Worm (Caenorhabditis elegans) whole organism, L4 larva: ENCODE measurements around the gene tiar-1.

Source experiments
- D1046.2 ChIP-seq: fragments of 200-800 bp; sonication (Bioruptor generic); IDR thresholded peaks from 2 replicates; pipeline ENCODE4 v1.3.6; 2022; ENCODE audit warnings: missing genetic modification characterization, missing compliant biosample characterization
- F44E2.7 ChIP-seq: fragments of 200-800 bp; sonication (Bioruptor generic); IDR thresholded peaks from 2 replicates; pipeline ENCODE4 v2.1.2; 2022; ENCODE audit warnings: missing genetic modification characterization, missing compliant biosample characterization
- F49E8.2 ChIP-seq: sonication (generic microtip); optimal IDR thresholded peaks from 2 replicates; lab custom pipeline; 2016; ENCODE audit warnings: missing compliant biosample characterization, mild to moderate bottlenecking, missing genetic modification characterization, borderline replicate concordance
- T20F7.1 ChIP-seq: fragments of 200-800 bp; sonication (Bioruptor generic); optimal IDR thresholded peaks from 2 replicates; lab custom pipeline; 2018; ENCODE audit warnings: mild to moderate bottlenecking, missing genetic modification characterization, missing compliant biosample characterization
- Y48G9A.11 ChIP-seq: fragments of 200-800 bp; sonication (Bioruptor generic); IDR thresholded peaks from 2 replicates; pipeline ENCODE4 v1.3.6; 2022; ENCODE audit warnings: missing genetic modification reagents, missing genetic modification characterization, missing compliant biosample characterization
- Y75B8A.6 ChIP-seq: fragments of 200-800 bp; sonication (Bioruptor generic); IDR thresholded peaks from 2 replicates; pipeline ENCODE4 v1.3.6; 2022; ENCODE audit warnings: missing genetic modification reagents, missing genetic modification characterization, missing compliant biosample characterization
- aha-1 ChIP-seq: fragments of 150-350 bp; peaks from one replicate; lab custom pipeline; 2014; ENCODE audit warnings: missing biosample characterization, missing genetic modification characterization
- aly-2 ChIP-seq: sonication (generic microtip); optimal IDR thresholded peaks from 2 replicates; lab custom pipeline; 2018; ENCODE audit warnings: missing biosample characterization, missing genetic modification characterization
- ama-1 ChIP-seq: fragments of 150-350 bp; optimal IDR thresholded peaks from 2 replicates; lab custom pipeline; 2014; ENCODE audit warnings: inconsistent platforms, mixed read lengths
- arid-1 ChIP-seq: fragments of 200-800 bp; sonication (Bioruptor generic); conservative IDR thresholded peaks from 2 replicates; pipeline ENCODE4 v1.3.6; 2022; ENCODE audit warnings: missing genetic modification reagents, missing genetic modification characterization, missing compliant biosample characterization
- attf-4 ChIP-seq: sonication (generic microtip); optimal IDR thresholded peaks from 3 replicates; lab custom pipeline; 2017; ENCODE audit warnings: missing biosample characterization, missing genetic modification characterization
- ceh-20 ChIP-seq: fragments of 200-800 bp; sonication (Bioruptor generic); IDR thresholded peaks from 2 replicates; pipeline ENCODE4 v1.3.6; 2022; ENCODE audit warnings: missing genetic modification reagents, missing genetic modification characterization, missing compliant biosample characterization
- ceh-62 ChIP-seq: sonication (generic microtip); optimal IDR thresholded peaks from 2 replicates; lab custom pipeline; 2017; ENCODE audit warnings: missing biosample characterization, missing genetic modification characterization
- ces-1 ChIP-seq: fragments of 150-350 bp; sonication (generic microtip); optimal IDR thresholded peaks from 4 replicates; lab custom pipeline; 2014; ENCODE audit warnings: missing biosample characterization, missing genetic modification reagents, missing genetic modification characterization
- ctbp-1 ChIP-seq: fragments of 200-800 bp; sonication (Bioruptor generic); IDR thresholded peaks from 2 replicates; pipeline ENCODE4 v1.3.6; 2022; ENCODE audit warnings: missing genetic modification reagents, missing genetic modification characterization, missing compliant biosample characterization
- daf-16 ChIP-seq, 3 experiments: sonication (generic microtip); optimal IDR thresholded peaks; 2 replicates each; lab custom pipeline; 2016 to 2017; ENCODE audit warnings: missing genetic modification characterization in 3 of 3, missing genetic modification reagents in 3 of 3, mild to moderate bottlenecking in 2 of 3, missing compliant biosample characterization in 2 of 3, missing biosample characterization in 1 of 3, moderate library complexity in 1 of 3
- daf-19 ChIP-seq: fragments of 200-800 bp; sonication (Bioruptor generic); conservative IDR thresholded peaks from 2 replicates; pipeline ENCODE4 v1.3.6; 2022; ENCODE audit warnings: missing genetic modification characterization, missing compliant biosample characterization
- fkh-10 ChIP-seq: fragments of 150-350 bp; optimal IDR thresholded peaks from 2 replicates; lab custom pipeline; 2014; ENCODE audit warnings: missing biosample characterization, missing genetic modification reagents, missing genetic modification characterization
- hlh-30 ChIP-seq: sonication (generic microtip); optimal IDR thresholded peaks from 2 replicates; lab custom pipeline; 2017; ENCODE audit warnings: antibody characterized with exemption, mild to moderate bottlenecking, missing genetic modification characterization, missing compliant biosample characterization; ENCODE audit not compliant: insufficient read depth
- hmg-1.1 ChIP-seq: fragments of 200-800 bp; sonication (Bioruptor generic); IDR thresholded peaks from 2 replicates; pipeline ENCODE4 v1.3.6; 2022; ENCODE audit warnings: missing genetic modification reagents, missing genetic modification characterization, missing compliant biosample characterization
- lim-7 ChIP-seq: fragments of 200-800 bp; sonication (Bioruptor generic); IDR thresholded peaks from 2 replicates; pipeline ENCODE4 v1.3.6; 2022; ENCODE audit warnings: missing genetic modification characterization, missing compliant biosample characterization
- lin-13 ChIP-seq: fragments of 150-350 bp; optimal IDR thresholded peaks from 2 replicates; lab custom pipeline; 2014; ENCODE audit warnings: missing biosample characterization, missing genetic modification reagents, missing genetic modification characterization
- lin-15B ChIP-seq: fragments of 150-350 bp; sonication (generic microtip); optimal IDR thresholded peaks from 3 replicates; lab custom pipeline; 2014; ENCODE audit warnings: missing biosample characterization, missing genetic modification characterization
- lin-38 ChIP-seq: fragments of 200-800 bp; sonication (Bioruptor generic); IDR thresholded peaks from 2 replicates; pipeline ENCODE4 v1.3.6; 2022; ENCODE audit warnings: missing genetic modification reagents, missing genetic modification characterization, missing compliant biosample characterization
- lsy-2 ChIP-seq, 2 experiments: fragments of 150-350 bp in 1 of 2; sonication (generic microtip) in 1 of 2; optimal IDR thresholded peaks; 2 replicates each; lab custom pipeline; 2014 to 2017; ENCODE audit warnings: missing biosample characterization in 2 of 2, missing genetic modification characterization in 2 of 2
- mdt-29 ChIP-seq: fragments of 200-800 bp; sonication (Bioruptor generic); IDR thresholded peaks from 2 replicates; pipeline ENCODE4 v1.3.6; 2022; ENCODE audit warnings: missing genetic modification reagents, missing genetic modification characterization, missing compliant biosample characterization
- mep-1 ChIP-seq: fragments of 150-350 bp; sonication (generic microtip); optimal IDR thresholded peaks from 3 replicates; lab custom pipeline; 2014; ENCODE audit warnings: missing biosample characterization, missing genetic modification characterization
- mes-2 ChIP-seq: sonication (generic microtip); optimal IDR thresholded peaks from 2 replicates; lab custom pipeline; 2016; ENCODE audit warnings: missing genotype, mild to moderate bottlenecking, missing genetic modification characterization, missing compliant biosample characterization; ENCODE audit not compliant: poor library complexity, severe bottlenecking
- mxl-3 ChIP-seq: fragments of 200-800 bp; sonication (Bioruptor generic); optimal IDR thresholded peaks from 2 replicates; lab custom pipeline; 2018; ENCODE audit warnings: mild to moderate bottlenecking, missing genetic modification characterization, missing compliant biosample characterization
- nhr-237 ChIP-seq: sonication (generic microtip); optimal IDR thresholded peaks from 2 replicates; lab custom pipeline; 2017; ENCODE audit warnings: missing biosample characterization, missing genetic modification characterization
- nhr-28 ChIP-seq: fragments of 150-350 bp; optimal IDR thresholded peaks from 2 replicates; lab custom pipeline; 2014; ENCODE audit warnings: missing biosample characterization, missing genetic modification characterization
- pha-4 ChIP-seq, 2 experiments: fragments of 150-350 bp in 1 of 2; fragments of 200-800 bp in 1 of 2; sonication (Bioruptor generic) in 1 of 2; IDR thresholded peaks in 1 of 2; optimal IDR thresholded peaks in 1 of 2; 2 replicates each; pipeline versions ENCODE4 v1.3.6 to Lab custom; 2014 to 2022; ENCODE audit warnings: missing genetic modification characterization in 2 of 2, missing genetic modification reagents in 2 of 2, missing biosample characterization in 1 of 2, missing compliant biosample characterization in 1 of 2
- php-3 ChIP-seq: fragments of 200-800 bp; sonication (Bioruptor generic); IDR thresholded peaks from 2 replicates; pipeline ENCODE4 v1.3.6; 2022; ENCODE audit warnings: missing genetic modification reagents, missing genetic modification characterization, missing compliant biosample characterization
- rbr-2 ChIP-seq: sonication (generic microtip); optimal IDR thresholded peaks from 2 replicates; lab custom pipeline; 2016; ENCODE audit warnings: missing genotype, missing genetic modification characterization, missing compliant biosample characterization
- saeg-2 ChIP-seq: fragments of 200-800 bp; sonication (Bioruptor generic); IDR thresholded peaks from 2 replicates; pipeline ENCODE4 v1.3.6; 2022; ENCODE audit warnings: missing genetic modification reagents, missing genetic modification characterization, missing compliant biosample characterization
- snpc-1.2 ChIP-seq: fragments of 200-800 bp; sonication (Bioruptor generic); IDR thresholded peaks from 2 replicates; pipeline ENCODE4 v1.3.6; 2022; ENCODE audit warnings: missing genetic modification reagents, missing genetic modification characterization, missing compliant biosample characterization
- snpc-4 ChIP-seq: fragments of 150-350 bp; optimal IDR thresholded peaks from 2 replicates; lab custom pipeline; 2014; ENCODE audit warnings: missing biosample characterization, missing genetic modification characterization
- spr-1 ChIP-seq: sonication (generic microtip); optimal IDR thresholded peaks from 2 replicates; lab custom pipeline; 2016; ENCODE audit warnings: mild to moderate bottlenecking, missing genetic modification characterization, missing compliant biosample characterization
- spr-3 ChIP-seq: fragments of 200-800 bp; sonication (Bioruptor generic); optimal IDR thresholded peaks from 2 replicates; lab custom pipeline; 2018; ENCODE audit warnings: mild to moderate bottlenecking, missing genetic modification characterization, missing compliant biosample characterization
- unc-62 ChIP-seq, 3 experiments: fragments of 150-350 bp in 1 of 3; sonication (generic microtip); optimal IDR thresholded peaks in 2 of 3; peaks in 1 of 3; 1 replicate in 1 of 3; 2 replicates in 2 of 3; lab custom pipeline; 2014 to 2017; ENCODE audit warnings: missing biosample characterization in 3 of 3, missing genetic modification characterization in 3 of 3, missing genetic modification reagents in 3 of 3, missing genotype in 1 of 3
- zag-1 ChIP-seq: fragments of 150-350 bp; optimal IDR thresholded peaks from 2 replicates; lab custom pipeline; 2014; ENCODE audit warnings: missing biosample characterization, missing genetic modification characterization
- zfp-2 ChIP-seq: sonication (generic microtip); optimal IDR thresholded peaks from 2 replicates; lab custom pipeline; 2016; ENCODE audit warnings: mild to moderate bottlenecking, missing genetic modification characterization, missing compliant biosample characterization

The tiar-1 gene

DNA sequence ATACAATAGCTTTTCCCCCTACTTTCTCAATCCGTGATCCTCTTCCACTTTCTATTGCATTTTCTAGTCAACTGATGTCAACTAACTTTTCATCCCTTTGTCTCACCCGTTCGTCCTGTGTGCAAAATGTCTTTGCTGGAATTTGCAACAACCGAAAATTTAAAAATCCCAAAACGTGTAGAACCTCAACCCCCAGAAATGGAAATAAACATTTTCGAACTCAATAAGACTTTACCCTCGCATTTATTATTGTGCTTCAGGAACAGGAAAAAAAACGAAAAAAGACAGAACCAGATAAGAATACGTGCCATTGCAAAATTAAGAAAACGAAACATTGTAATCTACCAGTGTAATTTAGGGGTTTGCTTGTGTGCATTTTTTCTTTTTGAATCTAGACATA is 2.5 kb downstream of the tiar-1 start:
- TF ChIP-seq T20F7.1 (GFP tag; lab: Kevin White, UChicago) (peak; percentile 30), snpc-1.2 (GFP tag; lab: Robert Waterston, UW) (0 out of 2 replicates have a peak, but pooled peaks have one; percentile 8), mep-1 (tag; lab: Kevin White, UChicago) (peak; percentile 5), daf-16 (GFP tag; optimal IDR thresholded peaks at IDR 0.05; lab: Kevin White, UChicago) (no peak), daf-16 (tag; optimal IDR thresholded peaks at IDR 0.05; lab: Kevin White, UChicago) (no peak), spr-1 (peak; percentile 34), aha-1 (tag; lab: Kevin White, UChicago) (no peak), ama-1 (peak; percentile 81), php-3 (GFP tag; lab: Robert Waterston, UW) (0 out of 2 replicates have a peak, but pooled peaks have one; percentile 25), arid-1 (GFP tag; lab: Robert Waterston, UW) (0 out of 2 replicates have a peak, but pooled peaks have one; percentile 20), zfp-2 (tag; lab: Kevin White, UChicago) (no peak), mes-2 (peak; percentile 4), Y48G9A.11 (GFP tag; lab: Robert Waterston, UW) (peak; percentile 26; the same call in 1 of the 2 replicates)

DNA sequence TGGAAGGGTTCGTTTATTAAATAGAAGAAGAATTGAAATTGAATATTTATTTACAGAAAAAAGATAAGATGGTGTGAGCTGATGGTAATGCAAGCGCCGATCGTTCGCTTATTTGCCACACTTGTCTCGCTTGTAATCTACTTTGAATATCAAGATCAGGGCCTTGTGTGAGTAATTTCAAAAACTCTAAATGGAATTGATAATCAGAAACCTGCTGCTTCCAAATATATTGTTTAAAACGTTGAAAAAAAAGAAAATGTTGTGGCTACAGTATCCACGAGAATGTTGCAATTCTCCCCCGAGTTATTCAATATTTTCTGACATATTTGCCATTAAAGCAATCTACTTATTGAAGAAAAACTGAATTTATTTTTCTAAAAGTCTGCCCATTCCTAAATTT is 3.8 kb downstream of the tiar-1 start:
- TF ChIP-seq nhr-28 (tag; lab: Kevin White, UChicago), result no peak
- TF ChIP-seq unc-62 (GFP tag; optimal IDR thresholded peaks at IDR 0.05 in 1 of 2; lab: Kevin White, UChicago), result peak in 1 of 2 experiments; percentile 53
- no peak for TF ChIP-seq unc-62 (tag; optimal IDR thresholded peaks at IDR 0.05; lab: Kevin White, UChicago)

DNA sequence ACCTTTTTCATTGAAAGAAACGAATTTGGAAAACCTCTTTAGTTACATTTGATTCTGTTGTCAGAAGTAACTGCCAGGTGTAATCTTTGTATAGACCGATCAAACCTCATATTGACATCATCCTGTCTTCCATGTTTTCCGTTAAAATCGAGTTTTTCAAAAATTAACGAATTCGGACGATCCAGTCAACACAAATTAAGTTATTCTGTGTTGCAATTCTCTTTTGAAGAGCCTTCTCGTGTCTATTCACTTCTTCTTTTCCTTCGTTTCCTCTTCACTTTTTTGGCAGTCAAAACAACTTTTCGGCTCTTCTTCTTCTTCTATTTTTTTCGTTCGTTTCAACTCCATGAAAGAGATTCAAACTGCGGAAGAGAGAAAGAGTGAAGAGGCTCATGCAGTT is 6.5 kb downstream of the tiar-1 start:
- TF ChIP-seq F49E8.2, result no peak
- TF ChIP-seq mes-2, result no peak
- TF ChIP-seq mdt-29 (GFP tag; lab: Robert Waterston, UW), result no peak
- peak; percentile 81 for TF ChIP-seq ces-1 (GFP tag; lab: Kevin White, UChicago)
- no peak for TF ChIP-seq nhr-237 (tag; lab: Kevin White, UChicago)
- TF ChIP-seq ctbp-1 (GFP tag; lab: Robert Waterston, UW), result peak; percentile 48
- TF ChIP-seq hmg-1.1 (GFP tag; lab: Robert Waterston, UW), result 0 out of 2 replicates have a peak, but pooled peaks have one; percentile 24
- TF ChIP-seq unc-62 (GFP tag; optimal IDR thresholded peaks at IDR 0.05 in 1 of 2; lab: Kevin White, UChicago), result peak in 1 of 2 experiments; percentile 85
- no peak for TF ChIP-seq unc-62 (tag; optimal IDR thresholded peaks at IDR 0.05; lab: Kevin White, UChicago)
- peak; percentile 18 for TF ChIP-seq rbr-2 (tag; lab: Kevin White, UChicago)
- TF ChIP-seq lin-15B, result no peak
- TF ChIP-seq fkh-10, result peak; percentile 82

DNA sequence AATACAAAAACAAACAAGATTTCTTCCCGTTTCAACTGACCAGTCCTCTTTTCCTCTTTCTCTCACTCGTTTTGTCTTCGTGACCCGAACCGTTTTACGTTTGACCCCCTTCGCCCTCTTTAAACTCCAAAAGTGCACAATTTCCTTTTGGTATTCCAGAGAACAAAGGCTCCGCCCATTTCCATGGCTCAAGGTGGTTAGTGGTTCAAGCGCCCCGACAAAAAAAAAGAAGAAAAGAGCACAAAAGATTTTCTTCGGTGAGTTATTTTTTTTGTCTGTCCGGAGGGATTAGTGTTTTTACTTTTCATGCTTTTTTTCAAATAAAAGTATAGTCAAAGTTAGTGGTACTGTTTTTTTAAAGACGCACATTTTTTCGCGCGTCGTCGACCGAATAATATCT is 7.1 kb downstream of the tiar-1 start, which contains the start of gene osta-2:
TSS of gene osta-2 (plus strand) at position 160 of the 400 bp plus-strand sequence.
- peak; percentile 5 for TF ChIP-seq fkh-10
- TF ChIP-seq lin-13 (GFP tag; lab: Kevin White, UChicago), result no peak
- no peak for TF ChIP-seq spr-1
- no peak for TF ChIP-seq lim-7 (GFP tag; lab: Robert Waterston, UW)
- TF ChIP-seq mdt-29 (GFP tag; lab: Robert Waterston, UW), result no peak
- no peak for TF ChIP-seq spr-3
- no peak for TF ChIP-seq F44E2.7 (GFP tag; lab: Robert Waterston, UW)
- TF ChIP-seq saeg-2 (GFP tag; lab: Robert Waterston, UW), result no peak
- TF ChIP-seq attf-4, result no peak
- TF ChIP-seq ceh-20 (GFP tag; lab: Robert Waterston, UW), result no peak
- TF ChIP-seq unc-62 (GFP tag; optimal IDR thresholded peaks at IDR 0.05 in 1 of 2; lab: Kevin White, UChicago), result peak in 1 of 2 experiments; percentile 92
- no peak for TF ChIP-seq unc-62 (tag; optimal IDR thresholded peaks at IDR 0.05; lab: Kevin White, UChicago)

DNA sequence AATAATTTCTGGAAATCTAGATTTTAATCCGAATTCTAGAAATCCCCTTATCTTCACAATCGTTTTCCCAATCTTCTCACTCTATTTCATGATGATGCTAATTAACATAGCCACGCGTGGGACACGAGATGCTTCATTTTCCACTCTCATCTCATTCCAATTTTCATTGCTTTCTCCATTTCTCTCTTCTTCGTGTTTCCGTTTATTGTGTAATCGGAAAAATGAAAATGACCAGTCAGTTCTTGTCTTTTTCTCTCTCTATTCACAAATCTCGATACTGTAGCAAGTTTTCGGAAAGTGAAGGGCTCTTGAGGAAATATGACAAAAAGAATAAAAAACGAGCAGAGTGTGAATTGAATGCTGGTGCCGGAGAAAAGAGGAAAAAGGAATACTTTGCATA is 10.1 kb downstream of the tiar-1 start:
- TF ChIP-seq snpc-4 (tag; lab: Kevin White, UChicago), result no peak
- no peak for TF ChIP-seq rbr-2 (tag; lab: Kevin White, UChicago)
- TF ChIP-seq daf-19, result no peak
- peak in 1 of 2 experiments; percentile 14 for TF ChIP-seq lsy-2 (tag; optimal IDR thresholded peaks at IDR 0.05; lab: Kevin White, UChicago)
- no peak for TF ChIP-seq T20F7.1 (GFP tag; lab: Kevin White, UChicago)
- TF ChIP-seq aly-2 (tag; lab: Kevin White, UChicago), result no peak
- TF ChIP-seq Y48G9A.11 (GFP tag; lab: Robert Waterston, UW), result no peak
- TF ChIP-seq Y75B8A.6, result no peak
- no peak for TF ChIP-seq ctbp-1 (GFP tag; lab: Robert Waterston, UW)
- TF ChIP-seq mxl-3, result peak; percentile 27
- peak; percentile 25 for TF ChIP-seq hlh-30 (tag; lab: Kevin White, UChicago)
- no peak for TF ChIP-seq zfp-2 (tag; lab: Kevin White, UChicago)
- TF ChIP-seq pha-4 (GFP tag; IDR thresholded peaks at IDR 0.05; lab: Robert Waterston, UW), result no peak
- TF ChIP-seq pha-4 (tag; optimal IDR thresholded peaks at IDR 0.05; lab: Kevin White, UChicago), result no peak
- TF ChIP-seq D1046.2 (GFP tag; lab: Robert Waterston, UW), result no peak
- no peak for TF ChIP-seq ceh-62 (tag; lab: Kevin White, UChicago)
- no peak for TF ChIP-seq zag-1
- TF ChIP-seq lin-38 (GFP tag; lab: Robert Waterston, UW), result no peak
